Worm (Caenorhabditis elegans) whole organism, L1 larva: ENCODE results near the gene lgc-16.

Experiments
- C04F5.9 ChIP-seq: sonication (generic microtip); optimal IDR thresholded peaks from 2 replicates; lab custom pipeline; 2016; ENCODE audit warnings: missing genetic modification characterization, missing compliant biosample characterization
- C34B4.2 ChIP-seq: sonication (generic microtip); optimal IDR thresholded peaks from 2 replicates; lab custom pipeline; 2017; ENCODE audit warnings: mild to moderate bottlenecking, missing genetic modification characterization, missing compliant biosample characterization
- F16B12.6 ChIP-seq: fragments of 150-350 bp; optimal IDR thresholded peaks from 2 replicates; lab custom pipeline; 2014; ENCODE audit warnings: missing biosample characterization, missing genetic modification characterization
- aha-1 ChIP-seq: fragments of 150-350 bp; optimal IDR thresholded peaks from 2 replicates; lab custom pipeline; 2014; ENCODE audit warnings: missing biosample characterization, missing genetic modification characterization
- ceh-8 ChIP-seq: fragments of 200-800 bp; sonication (Bioruptor generic); optimal IDR thresholded peaks from 2 replicates; lab custom pipeline; 2018; ENCODE audit warnings: mild to moderate bottlenecking, missing genetic modification characterization, moderate library complexity, missing compliant biosample characterization
- ceh-88 ChIP-seq: fragments of 200-800 bp; sonication (Bioruptor generic); IDR thresholded peaks from 2 replicates; pipeline ENCODE4 v1.3.6; 2022; ENCODE audit warnings: missing genetic modification characterization, missing compliant biosample characterization
- ces-1 ChIP-seq: fragments of 150-350 bp; optimal IDR thresholded peaks from 2 replicates; lab custom pipeline; 2014; ENCODE audit warnings: missing biosample characterization, missing genetic modification reagents, missing genetic modification characterization
- dsc-1 ChIP-seq: sonication (generic microtip); optimal IDR thresholded peaks from 2 replicates; lab custom pipeline; 2016; ENCODE audit warnings: mild to moderate bottlenecking, missing genetic modification characterization, missing compliant biosample characterization
- egl-27 ChIP-seq, 2 experiments: fragments of 150-350 bp in 1 of 2; sonication (generic microtip); optimal IDR thresholded peaks; 3 replicates each; lab custom pipeline; 2017 to 2018; ENCODE audit warnings: missing biosample characterization in 2 of 2, missing genetic modification characterization in 2 of 2, missing genetic modification reagents in 2 of 2
- elt-2 ChIP-seq: sonication (generic microtip); optimal IDR thresholded peaks from 2 replicates; lab custom pipeline; 2016; ENCODE audit warnings: missing genetic modification characterization, mild to moderate bottlenecking, inconsistent platforms, missing compliant biosample characterization, missing genetic modification reagents
- fkh-8 ChIP-seq: sonication (generic microtip); optimal IDR thresholded peaks from 2 replicates; lab custom pipeline; 2016; ENCODE audit warnings: mild to moderate bottlenecking, missing genetic modification characterization, missing compliant biosample characterization
- grh-1 ChIP-seq: fragments of 200-800 bp; sonication (Bioruptor generic); IDR thresholded peaks from 2 replicates; pipeline ENCODE4 v1.3.6; 2022; ENCODE audit warnings: missing genetic modification reagents, missing genetic modification characterization, missing compliant biosample characterization
- hlh-4 ChIP-seq: sonication (generic microtip); optimal IDR thresholded peaks from 2 replicates; lab custom pipeline; 2016; ENCODE audit warnings: mild to moderate bottlenecking, missing genetic modification characterization, missing compliant biosample characterization
- irx-1 ChIP-seq: sonication (generic microtip); optimal IDR thresholded peaks from 2 replicates; lab custom pipeline; 2016; ENCODE audit warnings: missing genetic modification characterization, missing compliant biosample characterization
- isw-1 ChIP-seq: fragments of 200-800 bp; sonication (Bioruptor generic); IDR thresholded peaks from 2 replicates; pipeline ENCODE4 v1.3.6; 2022; ENCODE audit warnings: missing genetic modification characterization, missing compliant biosample characterization
- lin-14 ChIP-seq: fragments of 200-800 bp; sonication (Bioruptor generic); optimal IDR thresholded peaks from 2 replicates; lab custom pipeline; 2018; ENCODE audit warnings: mild to moderate bottlenecking, missing genetic modification characterization, moderate library complexity, missing compliant biosample characterization
- lin-35 ChIP-seq, 2 experiments: fragments of 150-350 bp; optimal IDR thresholded peaks; 2 replicates each; lab custom pipeline; 2014; ENCODE audit warnings: missing biosample characterization in 2 of 2, missing genetic modification characterization in 2 of 2, missing genetic modification reagents in 2 of 2
- lir-3 ChIP-seq: sonication (generic microtip); optimal IDR thresholded peaks from 2 replicates; lab custom pipeline; 2016; ENCODE audit warnings: mild to moderate bottlenecking, missing genetic modification characterization, moderate library complexity, missing compliant biosample characterization; ENCODE audit not compliant: poor library complexity
- lsy-2 ChIP-seq, 2 experiments: fragments of 150-350 bp; optimal IDR thresholded peaks; 2 replicates each; lab custom pipeline; 2014; ENCODE audit warnings: missing biosample characterization in 2 of 2, missing genetic modification characterization in 2 of 2
- mep-1 ChIP-seq: fragments of 150-350 bp; optimal IDR thresholded peaks from 2 replicates; lab custom pipeline; 2014; ENCODE audit warnings: missing biosample characterization, missing genetic modification characterization
- nhr-20 ChIP-seq: sonication (generic microtip); optimal IDR thresholded peaks from 2 replicates; lab custom pipeline; 2016; ENCODE audit warnings: mild to moderate bottlenecking, missing genetic modification characterization, missing compliant biosample characterization
- nhr-47 ChIP-seq: sonication (generic microtip); optimal IDR thresholded peaks from 2 replicates; lab custom pipeline; 2016; ENCODE audit warnings: mild to moderate bottlenecking, missing genetic modification characterization, moderate library complexity, missing compliant biosample characterization
- nhr-71 ChIP-seq: sonication (generic microtip); optimal IDR thresholded peaks from 2 replicates; lab custom pipeline; 2016; ENCODE audit warnings: mild to moderate bottlenecking, missing genetic modification characterization, moderate library complexity, missing compliant biosample characterization
- nhr-76 ChIP-seq: sonication (generic microtip); optimal IDR thresholded peaks from 2 replicates; lab custom pipeline; 2017; ENCODE audit warnings: missing biosample characterization, missing genetic modification characterization
- nhr-77 ChIP-seq: fragments of 150-350 bp; optimal IDR thresholded peaks from 2 replicates; lab custom pipeline; 2014; ENCODE audit warnings: missing biosample characterization, missing genetic modification characterization
- nhr-85 ChIP-seq: sonication (generic microtip); peaks from one replicate; lab custom pipeline; 2016; ENCODE audit warnings: missing genetic modification characterization, inconsistent platforms, missing compliant biosample characterization
- pax-3 ChIP-seq: fragments of 200-800 bp; sonication (Bioruptor generic); optimal IDR thresholded peaks from 2 replicates; lab custom pipeline; 2018; ENCODE audit warnings: mild to moderate bottlenecking, missing genetic modification characterization, moderate library complexity, missing compliant biosample characterization
- rnt-1 ChIP-seq: sonication (generic microtip); optimal IDR thresholded peaks from 2 replicates; lab custom pipeline; 2016; ENCODE audit warnings: mild to moderate bottlenecking, missing genetic modification characterization, moderate library complexity, missing compliant biosample characterization
- snu-23 ChIP-seq: sonication (generic microtip); optimal IDR thresholded peaks from 2 replicates; lab custom pipeline; 2016; ENCODE audit warnings: missing genetic modification characterization, missing compliant biosample characterization
- sox-4 ChIP-seq: sonication (generic microtip); optimal IDR thresholded peaks from 2 replicates; lab custom pipeline; 2016; ENCODE audit warnings: missing genetic modification characterization, missing compliant biosample characterization
- sup-37 ChIP-seq: fragments of 200-800 bp; sonication (Bioruptor generic); optimal IDR thresholded peaks from 2 replicates; lab custom pipeline; 2018; ENCODE audit warnings: mild to moderate bottlenecking, missing genetic modification characterization, missing compliant biosample characterization
- unc-130 ChIP-seq: fragments of 150-350 bp; optimal IDR thresholded peaks from 2 replicates; lab custom pipeline; 2017; ENCODE audit warnings: missing biosample characterization, missing genetic modification characterization, inconsistent platforms
- vab-15 ChIP-seq: sonication (generic microtip); optimal IDR thresholded peaks from 2 replicates; lab custom pipeline; 2017; ENCODE audit warnings: missing genotype, mild to moderate bottlenecking, missing genetic modification characterization, missing compliant biosample characterization
- zip-4 ChIP-seq: fragments of 200-800 bp; sonication (Bioruptor generic); optimal IDR thresholded peaks from 2 replicates; lab custom pipeline; 2018; ENCODE audit warnings: mild to moderate bottlenecking, missing genetic modification characterization, moderate library complexity, missing compliant biosample characterization
- ztf-11 ChIP-seq, 2 experiments: sonication (generic microtip); optimal IDR thresholded peaks; 2 replicates each; lab custom pipeline; 2016 to 2017; ENCODE audit warnings: missing genetic modification characterization in 2 of 2, missing biosample characterization in 1 of 2, missing compliant biosample characterization in 1 of 2

The lgc-16 gene

DNA sequence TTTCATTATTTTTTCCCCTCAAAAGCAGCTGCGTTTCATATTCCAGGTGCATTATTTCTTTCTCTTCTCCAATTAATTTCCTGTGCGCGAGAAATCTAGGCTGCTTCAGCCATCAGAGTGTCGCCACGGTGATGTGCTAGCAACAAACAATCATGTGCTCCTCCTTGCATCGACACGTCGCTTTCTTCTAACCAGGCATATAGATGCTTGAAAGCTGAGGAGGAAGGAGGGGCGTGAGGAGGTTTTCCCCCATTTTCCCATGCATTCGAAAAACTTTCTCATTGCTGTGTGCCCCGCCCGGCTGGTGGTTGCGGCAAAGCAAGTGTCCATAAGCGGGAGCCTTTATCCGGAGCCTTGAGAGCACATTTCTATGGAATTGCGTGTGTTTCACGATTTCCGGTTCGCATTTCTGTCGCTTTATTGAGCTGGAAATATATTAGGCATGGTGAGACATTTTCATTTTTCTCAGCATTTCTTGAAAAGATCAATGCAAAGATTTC, 31.2 kb downstream of the lgc-16 start, which contains the start of gene znf-474:
Gene znf-474 (plus strand): TSS at position 287 of the 500 bp plus-strand sequence.
- no peak for TF ChIP-seq nhr-76 (tag; lab: Kevin White, UChicago)
- TF ChIP-seq isw-1 (GFP tag; lab: Robert Waterston, UW) = no peak
- TF ChIP-seq zip-4 (GFP tag; lab: Kevin White, UChicago) = no peak
- TF ChIP-seq dsc-1 = peak; percentile 8
- TF ChIP-seq fkh-8 (tag; lab: Kevin White, UChicago) = peak; percentile 91
- TF ChIP-seq lir-3 (tag; lab: Kevin White, UChicago) = no peak
- TF ChIP-seq nhr-71 = peak; percentile 29
- TF ChIP-seq lin-14 (GFP tag; lab: Kevin White, UChicago) = peak; percentile 52
- TF ChIP-seq nhr-47 (tag; lab: Kevin White, UChicago) = peak; percentile 32

DNA sequence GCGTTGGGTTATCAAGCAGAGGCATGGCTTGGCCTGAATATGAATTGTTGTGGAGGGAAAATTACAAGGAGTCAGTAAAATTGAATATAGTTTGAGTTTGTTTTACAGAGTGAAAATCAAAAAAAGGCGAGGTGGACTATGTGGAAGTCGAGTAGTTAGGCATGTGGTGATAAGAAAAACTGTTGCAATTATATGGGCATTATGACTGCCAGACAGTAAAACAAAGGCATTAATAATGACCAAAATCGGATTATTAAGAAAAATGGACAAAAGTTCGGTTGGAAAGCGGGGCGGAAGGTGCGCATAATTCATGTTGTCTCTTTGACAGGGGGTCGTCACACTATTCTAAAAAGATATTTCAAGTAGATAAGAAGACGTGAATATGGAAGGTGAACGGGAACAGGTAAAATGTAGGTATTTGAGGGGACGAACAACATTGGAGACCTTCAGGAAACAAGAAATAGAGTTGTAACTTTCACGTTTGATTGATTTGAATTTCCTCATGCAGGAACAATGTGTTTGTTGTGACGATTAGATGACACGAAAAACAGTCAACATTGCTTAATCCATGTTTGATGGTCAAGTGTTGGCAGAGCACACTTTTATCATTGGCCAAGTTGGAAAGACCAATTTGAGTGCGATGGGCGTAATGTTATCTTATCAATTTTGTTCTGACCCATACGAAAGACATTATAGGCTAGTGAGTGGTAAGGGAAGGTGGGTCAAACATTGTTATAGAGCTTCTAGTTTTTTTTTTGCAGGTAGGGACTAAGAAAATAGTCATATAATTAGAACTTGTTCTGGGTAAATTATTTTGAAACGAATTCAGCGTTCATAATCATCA, 35.8 kb downstream of the lgc-16 start, which contains the start of gene mfsd-11:
Gene mfsd-11 (minus strand): TSS at position 51 of the 844 bp plus-strand sequence.
- no peak for TF ChIP-seq ces-1 (GFP tag; lab: Kevin White, UChicago)
- peak; percentile 26 for TF ChIP-seq elt-2 (tag; lab: Kevin White, UChicago)

DNA sequence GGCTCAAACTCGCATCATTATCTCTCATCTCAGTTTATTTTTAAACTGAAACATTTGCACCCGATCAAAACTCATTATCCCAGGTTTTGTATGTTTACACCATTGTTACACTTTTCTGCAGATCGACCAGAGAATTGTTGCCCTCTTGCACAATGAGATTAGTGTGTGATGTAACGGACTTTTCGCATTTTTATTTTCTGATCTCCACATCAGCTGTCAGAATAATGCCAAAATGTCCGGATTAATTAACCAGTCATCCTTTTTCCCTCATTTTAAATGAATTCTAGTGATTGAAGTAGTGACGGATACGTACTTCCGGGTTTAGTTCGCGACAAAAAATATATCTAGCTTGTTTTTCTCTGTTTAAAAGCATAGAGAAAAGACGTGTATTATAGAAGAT, 40.2 kb downstream of the lgc-16 start:
- TF ChIP-seq vab-15 = no peak
- peak; percentile 0 for TF ChIP-seq mep-1 (tag; lab: Kevin White, UChicago)
- no peak for TF ChIP-seq sup-37 (GFP tag; lab: Kevin White, UChicago)
- peak; percentile 18 for TF ChIP-seq pax-3
- peak; percentile 40 for TF ChIP-seq nhr-47 (tag; lab: Kevin White, UChicago)
- TF ChIP-seq nhr-71 = peak; percentile 68
- no peak for TF ChIP-seq C34B4.2
- TF ChIP-seq lir-3 (tag; lab: Kevin White, UChicago) = peak; percentile 22
- TF ChIP-seq irx-1 = no peak
- peak; percentile 16 for TF ChIP-seq snu-23 (GFP tag; lab: Kevin White, UChicago)
- no peak for TF ChIP-seq ceh-8 (GFP tag; lab: Kevin White, UChicago)
- peak; percentile 7 for TF ChIP-seq nhr-20 (tag; lab: Kevin White, UChicago)
- TF ChIP-seq sox-4 = peak; percentile 52
- TF ChIP-seq rnt-1 = peak; percentile 25
- no peak for TF ChIP-seq F16B12.6 (tag; lab: Kevin White, UChicago)
- TF ChIP-seq unc-130 (tag; lab: Kevin White, UChicago) = peak; percentile 80
- no peak for TF ChIP-seq grh-1
- no peak for TF ChIP-seq C04F5.9 (tag; lab: Kevin White, UChicago)
- TF ChIP-seq nhr-85 (tag; lab: Kevin White, UChicago) = no peak
- TF ChIP-seq lin-14 (GFP tag; lab: Kevin White, UChicago) = peak; percentile 52
- TF ChIP-seq ceh-88 = no peak
- no peak for TF ChIP-seq nhr-77 (tag; lab: Kevin White, UChicago)
- no peak for TF ChIP-seq egl-27 (tag; optimal IDR thresholded peaks at IDR 0.05; lab: Kevin White, UChicago)
- no peak for TF ChIP-seq aha-1 (tag; lab: Kevin White, UChicago)
- no peak for TF ChIP-seq hlh-4 (tag; lab: Kevin White, UChicago)
- TF ChIP-seq isw-1 (GFP tag; lab: Robert Waterston, UW) = no peak
- peak; percentile 91 for TF ChIP-seq dsc-1
- peak in 1 of 2 experiments; percentile 33 for TF ChIP-seq lsy-2 (tag; optimal IDR thresholded peaks at IDR 0.05; lab: Kevin White, UChicago)
- TF ChIP-seq ztf-11 (tag; optimal IDR thresholded peaks at IDR 0.05; lab: Kevin White, UChicago) = no peak
- TF ChIP-seq lin-35 (GFP tag; optimal IDR thresholded peaks at IDR 0.05; lab: Kevin White, UChicago) = no peak
- TF ChIP-seq fkh-8 (tag; lab: Kevin White, UChicago) = peak; percentile 71
